Fruit fly (Drosophila melanogaster) whole organism, embryonic: ENCODE data around the gene Oatp26F.

ENCODE experiments used
- Lpt ChIP-seq: fragments of >200 bp; optimal IDR thresholded peaks from 2 replicates; lab custom pipeline; 2018; ENCODE audit warnings: missing biosample characterization, missing genetic modification characterization
- Max ChIP-seq: fragments of 200-800 bp; sonication (Bioruptor generic); optimal IDR thresholded peaks from 2 replicates; lab custom pipeline; 2016; ENCODE audit warnings: missing biosample characterization, mild to moderate bottlenecking, missing genetic modification characterization

DNA sequence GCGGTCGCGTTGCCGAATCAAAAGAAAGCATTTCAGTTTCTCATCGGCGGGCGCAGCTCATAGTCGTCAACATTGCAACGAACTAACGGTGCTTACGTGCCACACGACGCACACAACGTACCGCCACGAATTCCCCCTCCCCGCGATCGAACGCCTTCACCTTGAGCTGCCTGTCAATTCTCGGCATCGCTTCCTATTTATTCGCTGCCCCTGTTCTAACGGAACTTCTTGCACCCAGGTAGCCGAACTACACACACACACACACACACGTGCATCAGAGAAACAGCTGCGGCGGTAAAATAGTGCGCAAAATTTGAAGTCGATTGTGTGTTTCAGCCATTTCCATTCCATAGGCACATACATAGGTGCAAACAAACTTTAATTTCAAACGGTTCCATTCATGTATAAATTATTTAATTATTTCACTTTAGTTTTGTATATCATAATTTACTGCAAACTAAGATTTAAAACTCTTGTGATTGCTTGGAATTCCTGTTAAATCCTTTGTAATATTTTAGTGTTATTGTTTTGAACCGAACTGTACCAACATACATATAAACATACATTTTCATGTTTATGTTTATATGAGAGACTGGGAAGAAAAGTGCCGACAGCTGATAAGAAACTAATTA lies 20.7 kb downstream of the Oatp26F start:
- TF ChIP-seq Max (GFP tag; lab: Kevin White, UChicago) (no peak), Lpt (GFP tag; lab: Kevin White, UChicago) (no peak)
